Worm (Caenorhabditis elegans) whole organism, L4 larva: ENCODE data around the gene Y75B8A.10.

ENCODE experiments used
- F44E2.7 ChIP-seq: fragments of 200-800 bp; sonication (Bioruptor generic); IDR thresholded peaks from 2 replicates; pipeline ENCODE4 v2.1.2; 2022; ENCODE audit warnings: missing genetic modification characterization, missing compliant biosample characterization
- attf-4 ChIP-seq: sonication (generic microtip); optimal IDR thresholded peaks from 3 replicates; lab custom pipeline; 2017; ENCODE audit warnings: missing biosample characterization, missing genetic modification characterization
- dve-1 ChIP-seq: sonication (generic microtip); optimal IDR thresholded peaks from 2 replicates; lab custom pipeline; 2017; ENCODE audit warnings: antibody characterized with exemption, mild to moderate bottlenecking, missing genetic modification characterization, missing compliant biosample characterization; ENCODE audit not compliant: insufficient read depth
- lin-15B ChIP-seq: fragments of 150-350 bp; sonication (generic microtip); optimal IDR thresholded peaks from 3 replicates; lab custom pipeline; 2014; ENCODE audit warnings: missing biosample characterization, missing genetic modification characterization
- mdl-1 ChIP-seq, 2 experiments: fragments of 150-350 bp in 1 of 2; sonication (generic microtip) in 1 of 2; optimal IDR thresholded peaks; 2 replicates each; lab custom pipeline; 2014 to 2017; ENCODE audit warnings: missing biosample characterization in 2 of 2, missing genetic modification characterization in 2 of 2
- nhr-11 ChIP-seq: fragments of 150-350 bp; optimal IDR thresholded peaks from 2 replicates; lab custom pipeline; 2014; ENCODE audit warnings: missing biosample characterization, missing genetic modification characterization
- nhr-237 ChIP-seq: sonication (generic microtip); optimal IDR thresholded peaks from 2 replicates; lab custom pipeline; 2017; ENCODE audit warnings: missing biosample characterization, missing genetic modification characterization
- nhr-76 ChIP-seq: fragments of 150-350 bp; optimal IDR thresholded peaks from 2 replicates; lab custom pipeline; 2014; ENCODE audit warnings: missing biosample characterization, missing genetic modification characterization
- nhr-77 ChIP-seq: fragments of 150-350 bp; optimal IDR thresholded peaks from 2 replicates; lab custom pipeline; 2014; ENCODE audit warnings: missing biosample characterization, missing genetic modification characterization
- pha-4 ChIP-seq, 2 experiments: fragments of 150-350 bp in 1 of 2; fragments of 200-800 bp in 1 of 2; sonication (Bioruptor generic) in 1 of 2; IDR thresholded peaks in 1 of 2; optimal IDR thresholded peaks in 1 of 2; 2 replicates each; pipeline versions ENCODE4 v1.3.6 to Lab custom; 2014 to 2022; ENCODE audit warnings: missing genetic modification characterization in 2 of 2, missing genetic modification reagents in 2 of 2, missing biosample characterization in 1 of 2, missing compliant biosample characterization in 1 of 2
- unc-39 ChIP-seq: sonication (generic microtip); optimal IDR thresholded peaks from 2 replicates; lab custom pipeline; 2017; ENCODE audit warnings: missing biosample characterization, missing genetic modification characterization
- unc-62 ChIP-seq, 3 experiments: fragments of 150-350 bp in 1 of 3; sonication (generic microtip); optimal IDR thresholded peaks in 2 of 3; peaks in 1 of 3; 1 replicate in 1 of 3; 2 replicates in 2 of 3; lab custom pipeline; 2014 to 2017; ENCODE audit warnings: missing biosample characterization in 3 of 3, missing genetic modification characterization in 3 of 3, missing genetic modification reagents in 3 of 3, missing genotype in 1 of 3
- ztf-7 ChIP-seq: fragments of 150-350 bp; optimal IDR thresholded peaks from 2 replicates; lab custom pipeline; 2014; ENCODE audit warnings: missing biosample characterization, missing genetic modification characterization

ce11 chrIII:12182919-12183318, at the start of gene Y75B8A.10:
- TF ChIP-seq ztf-7 (tag; lab: Kevin White, UChicago) (no peak), nhr-11 (no peak), attf-4 (tag; lab: Kevin White, UChicago) (no peak), unc-39 (tag; lab: Kevin White, UChicago) (no peak), dve-1 (tag; lab: Kevin White, UChicago) (no peak), F44E2.7 (GFP tag; lab: Robert Waterston, UW) (no peak), mdl-1 (tag; optimal IDR thresholded peaks at IDR 0.05; lab: Kevin White, UChicago) (no peak), unc-62 (GFP tag; optimal IDR thresholded peaks at IDR 0.05 in 1 of 2; lab: Kevin White, UChicago) (no peak), unc-62 (tag; optimal IDR thresholded peaks at IDR 0.05; lab: Kevin White, UChicago) (no peak), nhr-237 (tag; lab: Kevin White, UChicago) (no peak), nhr-76 (tag; lab: Kevin White, UChicago) (no peak), lin-15B (tag; lab: Kevin White, UChicago) (no peak), nhr-77 (tag; lab: Kevin White, UChicago) (no peak), pha-4 (GFP tag; IDR thresholded peaks at IDR 0.05; lab: Robert Waterston, UW) (no peak), pha-4 (tag; optimal IDR thresholded peaks at IDR 0.05; lab: Kevin White, UChicago) (no peak)
